Worm (Caenorhabditis elegans) whole organism, L1 larva: ENCODE data around the gene F09A5.3.

ENCODE experiments used
- aly-2 ChIP-seq: fragments of 150-350 bp; optimal IDR thresholded peaks from 2 replicates; lab custom pipeline; 2014; ENCODE audit warnings: missing biosample characterization, missing genetic modification characterization
- ama-1 ChIP-seq: fragments of 150-350 bp; optimal IDR thresholded peaks from 2 replicates; lab custom pipeline; 2014
- blmp-1 ChIP-seq: fragments of 150-350 bp; optimal IDR thresholded peaks from 2 replicates; lab custom pipeline; 2014; ENCODE audit warnings: missing biosample characterization, missing genetic modification characterization
- ceh-8 ChIP-seq: fragments of 200-800 bp; sonication (Bioruptor generic); optimal IDR thresholded peaks from 2 replicates; lab custom pipeline; 2018; ENCODE audit warnings: mild to moderate bottlenecking, missing genetic modification characterization, moderate library complexity, missing compliant biosample characterization
- ceh-82 ChIP-seq, 3 experiments: fragments of 150-350 bp in 1 of 3; sonication (generic microtip) in 2 of 3; optimal IDR thresholded peaks; 2 replicates each; lab custom pipeline; 2014 to 2017; ENCODE audit warnings: missing biosample characterization in 3 of 3, missing genetic modification characterization in 3 of 3
- ceh-90 ChIP-seq: sonication (generic microtip); optimal IDR thresholded peaks from 2 replicates; lab custom pipeline; 2016; ENCODE audit warnings: missing genetic modification characterization, missing compliant biosample characterization
- ces-1 ChIP-seq: fragments of 150-350 bp; optimal IDR thresholded peaks from 2 replicates; lab custom pipeline; 2014; ENCODE audit warnings: missing biosample characterization, missing genetic modification reagents, missing genetic modification characterization
- dpl-1 ChIP-seq, 3 experiments: fragments of 150-350 bp in 2 of 3; sonication (generic microtip) in 1 of 3; optimal IDR thresholded peaks; 2 replicates each; lab custom pipeline; 2014 to 2017; ENCODE audit warnings: missing biosample characterization in 3 of 3, missing genetic modification characterization in 3 of 3, missing genetic modification reagents in 3 of 3
- dsc-1 ChIP-seq: sonication (generic microtip); optimal IDR thresholded peaks from 2 replicates; lab custom pipeline; 2016; ENCODE audit warnings: mild to moderate bottlenecking, missing genetic modification characterization, missing compliant biosample characterization
- efl-1 ChIP-seq, 4 experiments: fragments of 150-350 bp; optimal IDR thresholded peaks in 3 of 4; peaks in 1 of 4; 1 replicate in 1 of 4; 2 replicates in 3 of 4; lab custom pipeline; 2014; ENCODE audit warnings: missing biosample characterization in 2 of 4, missing genetic modification characterization in 2 of 4, missing genetic modification reagents in 2 of 4
- efl-3 ChIP-seq: fragments of 200-800 bp; sonication (Bioruptor generic); optimal IDR thresholded peaks from 2 replicates; lab custom pipeline; 2018; ENCODE audit warnings: mild to moderate bottlenecking, missing genetic modification characterization, missing compliant biosample characterization
- egl-27 ChIP-seq, 2 experiments: fragments of 150-350 bp in 1 of 2; sonication (generic microtip); optimal IDR thresholded peaks; 3 replicates each; lab custom pipeline; 2017 to 2018; ENCODE audit warnings: missing biosample characterization in 2 of 2, missing genetic modification characterization in 2 of 2, missing genetic modification reagents in 2 of 2
- fkh-10 ChIP-seq: sonication (generic microtip); optimal IDR thresholded peaks from 2 replicates; lab custom pipeline; 2017; ENCODE audit warnings: missing biosample characterization, missing genetic modification reagents, missing genetic modification characterization
- fkh-8 ChIP-seq: sonication (generic microtip); optimal IDR thresholded peaks from 2 replicates; lab custom pipeline; 2016; ENCODE audit warnings: mild to moderate bottlenecking, missing genetic modification characterization, missing compliant biosample characterization
- fos-1 ChIP-seq: fragments of 150-350 bp; optimal IDR thresholded peaks from 2 replicates; lab custom pipeline; 2014; ENCODE audit warnings: missing biosample characterization, missing genetic modification characterization
- hlh-17 ChIP-seq: fragments of 200-800 bp; sonication (Bioruptor generic); optimal IDR thresholded peaks from 2 replicates; lab custom pipeline; 2018; ENCODE audit warnings: missing genetic modification characterization, mild to moderate bottlenecking, missing compliant biosample characterization, moderate library complexity, borderline replicate concordance
- hlh-4 ChIP-seq: sonication (generic microtip); optimal IDR thresholded peaks from 2 replicates; lab custom pipeline; 2016; ENCODE audit warnings: mild to moderate bottlenecking, missing genetic modification characterization, missing compliant biosample characterization
- irx-1 ChIP-seq: sonication (generic microtip); optimal IDR thresholded peaks from 2 replicates; lab custom pipeline; 2016; ENCODE audit warnings: missing genetic modification characterization, missing compliant biosample characterization
- lin-14 ChIP-seq: fragments of 200-800 bp; sonication (Bioruptor generic); optimal IDR thresholded peaks from 2 replicates; lab custom pipeline; 2018; ENCODE audit warnings: mild to moderate bottlenecking, missing genetic modification characterization, moderate library complexity, missing compliant biosample characterization
- lin-15B ChIP-seq: fragments of 150-350 bp; sonication (generic microtip); optimal IDR thresholded peaks from 3 replicates; lab custom pipeline; 2014; ENCODE audit warnings: missing biosample characterization, missing genetic modification characterization
- lin-35 ChIP-seq, 2 experiments: fragments of 150-350 bp; optimal IDR thresholded peaks; 2 replicates each; lab custom pipeline; 2014; ENCODE audit warnings: missing biosample characterization in 2 of 2, missing genetic modification characterization in 2 of 2, missing genetic modification reagents in 2 of 2
- lin-39 ChIP-seq: fragments of 150-350 bp; optimal IDR thresholded peaks from 2 replicates; lab custom pipeline; 2014; ENCODE audit warnings: missing biosample characterization, missing genetic modification reagents, missing genetic modification characterization
- nhr-11 ChIP-seq: fragments of 150-350 bp; optimal IDR thresholded peaks from 2 replicates; lab custom pipeline; 2014; ENCODE audit warnings: missing biosample characterization, missing genetic modification characterization
- nhr-28 ChIP-seq: fragments of 150-350 bp; optimal IDR thresholded peaks from 2 replicates; lab custom pipeline; 2014; ENCODE audit warnings: missing biosample characterization, missing genetic modification characterization
- nhr-47 ChIP-seq: sonication (generic microtip); optimal IDR thresholded peaks from 2 replicates; lab custom pipeline; 2016; ENCODE audit warnings: mild to moderate bottlenecking, missing genetic modification characterization, moderate library complexity, missing compliant biosample characterization
- nhr-90 ChIP-seq: sonication (generic microtip); optimal IDR thresholded peaks from 2 replicates; lab custom pipeline; 2016; ENCODE audit warnings: mild to moderate bottlenecking, missing genetic modification characterization, missing compliant biosample characterization; ENCODE audit not compliant: poor library complexity
- pag-3 ChIP-seq: sonication (generic microtip); optimal IDR thresholded peaks from 2 replicates; lab custom pipeline; 2017; ENCODE audit warnings: missing genetic modification characterization, mild to moderate bottlenecking, missing compliant biosample characterization, antibody characterized with exemption, borderline replicate concordance; ENCODE audit not compliant: insufficient read depth
- pax-3 ChIP-seq: fragments of 200-800 bp; sonication (Bioruptor generic); optimal IDR thresholded peaks from 2 replicates; lab custom pipeline; 2018; ENCODE audit warnings: mild to moderate bottlenecking, missing genetic modification characterization, moderate library complexity, missing compliant biosample characterization
- pqm-1 ChIP-seq: sonication (generic microtip); optimal IDR thresholded peaks from 3 replicates; lab custom pipeline; 2017; ENCODE audit warnings: missing biosample characterization, missing genetic modification characterization
- rnt-1 ChIP-seq: sonication (generic microtip); optimal IDR thresholded peaks from 2 replicates; lab custom pipeline; 2016; ENCODE audit warnings: mild to moderate bottlenecking, missing genetic modification characterization, moderate library complexity, missing compliant biosample characterization
- skn-1 ChIP-seq: fragments of 150-350 bp; optimal IDR thresholded peaks from 2 replicates; lab custom pipeline; 2014; ENCODE audit warnings: missing biosample characterization, missing genetic modification characterization
- sox-4 ChIP-seq: sonication (generic microtip); optimal IDR thresholded peaks from 2 replicates; lab custom pipeline; 2016; ENCODE audit warnings: missing genetic modification characterization, missing compliant biosample characterization
- sptf-1 ChIP-seq: fragments of 150-350 bp; optimal IDR thresholded peaks from 2 replicates; lab custom pipeline; 2014; ENCODE audit warnings: missing biosample characterization, missing genetic modification characterization
- tbx-2 ChIP-seq: sonication (generic microtip); optimal IDR thresholded peaks from 2 replicates; lab custom pipeline; 2016; ENCODE audit warnings: missing genetic modification characterization, missing compliant biosample characterization
- unc-130 ChIP-seq: fragments of 150-350 bp; optimal IDR thresholded peaks from 2 replicates; lab custom pipeline; 2017; ENCODE audit warnings: missing biosample characterization, missing genetic modification characterization, inconsistent platforms
- unc-86 ChIP-seq: sonication (generic microtip); optimal IDR thresholded peaks from 2 replicates; lab custom pipeline; 2016; ENCODE audit warnings: missing genetic modification characterization, missing compliant biosample characterization
- ztf-11 ChIP-seq, 2 experiments: sonication (generic microtip); optimal IDR thresholded peaks; 2 replicates each; lab custom pipeline; 2016 to 2017; ENCODE audit warnings: missing genetic modification characterization in 2 of 2, missing biosample characterization in 1 of 2, missing compliant biosample characterization in 1 of 2

F09A5.3 gene

ce11 chrX:13182012-13182411, 40.6 kb downstream of the F09A5.3 start:
- TF ChIP-seq pax-3 (tag; lab: Kevin White, UChicago) (peak; percentile 84), dsc-1 (tag; lab: Kevin White, UChicago) (peak; percentile 90), sox-4 (tag; lab: Kevin White, UChicago) (peak; percentile 72), nhr-47 (peak; percentile 17), fkh-8 (tag; lab: Kevin White, UChicago) (peak; percentile 38), nhr-11 (peak; percentile 28), fkh-10 (GFP tag; lab: Kevin White, UChicago) (no peak), lin-15B (no peak), efl-1 (optimal IDR thresholded peaks at IDR 0.05; lab: Kevin White, UChicago) (no peak), efl-1 (GFP tag; optimal IDR thresholded peaks at IDR 0.05 in 1 of 2; lab: Kevin White, UChicago) (peak in 1 of 2 experiments; percentile 69)

ce11 chrX:13189861-13190260, 48.5 kb downstream of the F09A5.3 start, which contains the start of gene cwp-5:
Gene cwp-5 (minus strand): TSS chrX:13189961.
- TF ChIP-seq nhr-90 (tag; lab: Kevin White, UChicago) (no peak), lin-39 (no peak), hlh-17 (GFP tag; lab: Kevin White, UChicago) (no peak), ama-1 (lab: Kevin White, UChicago) (no peak), unc-130 (tag; lab: Kevin White, UChicago) (no peak), unc-86 (tag; lab: Kevin White, UChicago) (no peak), tbx-2 (tag; lab: Kevin White, UChicago) (no peak), ceh-82 (tag; optimal IDR thresholded peaks at IDR 0.05; lab: Kevin White, UChicago) (no peak), egl-27 (tag; optimal IDR thresholded peaks at IDR 0.05; lab: Kevin White, UChicago) (no peak), blmp-1 (tag; lab: Kevin White, UChicago) (no peak), efl-1 (optimal IDR thresholded peaks at IDR 0.05; lab: Kevin White, UChicago) (no peak), efl-1 (GFP tag; optimal IDR thresholded peaks at IDR 0.05 in 1 of 2; lab: Kevin White, UChicago) (no peak), lin-35 (GFP tag; optimal IDR thresholded peaks at IDR 0.05; lab: Kevin White, UChicago) (no peak), hlh-4 (tag; lab: Kevin White, UChicago) (no peak), pqm-1 (no peak), fkh-8 (tag; lab: Kevin White, UChicago) (no peak), pax-3 (tag; lab: Kevin White, UChicago) (no peak)

- TF ChIP-seq dpl-1 (GFP tag; optimal IDR thresholded peaks at IDR 0.05; lab: Kevin White, UChicago) (no peak), ztf-11 (tag; optimal IDR thresholded peaks at IDR 0.05; lab: Kevin White, UChicago) (no peak), sptf-1 (tag; lab: Kevin White, UChicago) (no peak), nhr-28 (tag; lab: Kevin White, UChicago) (no peak), pag-3 (tag; lab: Kevin White, UChicago) (no peak), nhr-47 (no peak), irx-1 (tag; lab: Kevin White, UChicago) (no peak), fkh-10 (GFP tag; lab: Kevin White, UChicago) (no peak), dsc-1 (tag; lab: Kevin White, UChicago) (no peak), fos-1 (tag; lab: Kevin White, UChicago) (no peak), ces-1 (no peak), aly-2 (no peak), rnt-1 (no peak), nhr-11 (no peak), ceh-90 (no peak), ama-1 (lab: Kevin White, UChicago) (no peak)
These were observed 49.5 kb downstream of the F09A5.3 start, which contains the start of gene gpa-6 for ce11 chrX:13190912-13191311. Gene gpa-6 (plus strand): TSS chrX:13191212.

ce11 chrX:13198134-13198533, 56.7 kb downstream of the F09A5.3 start:
- TF ChIP-seq lin-39 (no peak), efl-3 (no peak), pax-3 (tag; lab: Kevin White, UChicago) (no peak), efl-1 (optimal IDR thresholded peaks at IDR 0.05; lab: Kevin White, UChicago) (no peak), efl-1 (GFP tag; optimal IDR thresholded peaks at IDR 0.05 in 1 of 2; lab: Kevin White, UChicago) (peak in 1 of 2 experiments; percentile 85), lin-14 (GFP tag; lab: Kevin White, UChicago) (peak; percentile 59), dpl-1 (GFP tag; optimal IDR thresholded peaks at IDR 0.05; lab: Kevin White, UChicago) (no peak), dsc-1 (tag; lab: Kevin White, UChicago) (no peak), ceh-8 (no peak), skn-1 (tag; lab: Kevin White, UChicago) (no peak)
